Fruit fly (Drosophila melanogaster) whole organism, wandering third instar larva: ENCODE results near the gene Obp99c.
A peak's percentile ranks its signal among the peaks of the same experiment; 100 is the strongest.

Experiments used
- OdsH ChIP-seq: fragments of 200-800 bp; sonication (Bioruptor generic); optimal IDR thresholded peaks from 2 replicates; lab custom pipeline; 2016; ENCODE audit warnings: missing biosample characterization, mild to moderate bottlenecking, missing genetic modification characterization
- tai ChIP-seq: sonication (Bioruptor generic); optimal IDR thresholded peaks from 2 replicates; lab custom pipeline; 2016; ENCODE audit warnings: missing biosample characterization, missing genetic modification characterization

dm6 chr3R:29723048-29723656 is 34.0 kb upstream of the Obp99c start, which contains the start of gene Pcd:
- no peak for TF ChIP-seq tai
- TF ChIP-seq OdsH = peak; percentile 25
